Worm (Caenorhabditis elegans) whole organism, L3 larva: Measurements from ENCODE around the gene rpc-2.

ENCODE experiments used
- R02D3.7 ChIP-seq: fragments of 150-350 bp; optimal IDR thresholded peaks from 2 replicates; lab custom pipeline; 2014; ENCODE audit warnings: missing biosample characterization, missing genetic modification characterization
- ZK546.5 ChIP-seq: sonication (generic microtip); optimal IDR thresholded peaks from 2 replicates; lab custom pipeline; 2017; ENCODE audit warnings: missing biosample characterization, missing genetic modification characterization
- aly-2 ChIP-seq: fragments of 150-350 bp; optimal IDR thresholded peaks from 2 replicates; lab custom pipeline; 2014; ENCODE audit warnings: missing biosample characterization, missing genetic modification characterization
- ceh-16 ChIP-seq: sonication (generic microtip); optimal IDR thresholded peaks from 2 replicates; lab custom pipeline; 2017; ENCODE audit warnings: missing biosample characterization, missing genetic modification characterization
- ceh-28 ChIP-seq: fragments of 150-350 bp; optimal IDR thresholded peaks from 2 replicates; lab custom pipeline; 2014; ENCODE audit warnings: missing biosample characterization, missing genetic modification reagents, missing genetic modification characterization
- ceh-82 ChIP-seq: fragments of 150-350 bp; optimal IDR thresholded peaks from 2 replicates; lab custom pipeline; 2014; ENCODE audit warnings: missing biosample characterization, missing genetic modification characterization
- ceh-9 ChIP-seq: sonication (generic microtip); optimal IDR thresholded peaks from 2 replicates; lab custom pipeline; 2018; ENCODE audit warnings: missing biosample characterization, missing genetic modification characterization
- daf-12 ChIP-seq: fragments of 150-350 bp; optimal IDR thresholded peaks from 2 replicates; lab custom pipeline; 2014; ENCODE audit warnings: missing biosample characterization, missing genetic modification reagents, missing genetic modification characterization
- elt-3 ChIP-seq, 3 experiments: fragments of 150-350 bp in 1 of 3; sonication (generic microtip) in 2 of 3; optimal IDR thresholded peaks; 2 replicates in 2 of 3; 4 replicates in 1 of 3; lab custom pipeline; 2014 to 2017; ENCODE audit warnings: missing biosample characterization in 3 of 3, missing genetic modification characterization in 3 of 3
- eor-1 ChIP-seq, 2 experiments: fragments of 150-350 bp; optimal IDR thresholded peaks; 2 replicates each; lab custom pipeline; 2014 to 2018; ENCODE audit warnings: missing biosample characterization in 2 of 2, missing genetic modification characterization in 2 of 2
- fkh-10 ChIP-seq: sonication (generic microtip); optimal IDR thresholded peaks from 2 replicates; lab custom pipeline; 2017; ENCODE audit warnings: missing biosample characterization, missing genetic modification reagents, missing genetic modification characterization
- fkh-2 ChIP-seq: fragments of 150-350 bp; optimal IDR thresholded peaks from 2 replicates; lab custom pipeline; 2014; ENCODE audit warnings: missing biosample characterization, missing genetic modification reagents, missing genetic modification characterization
- hmg-11 ChIP-seq: sonication (generic microtip); optimal IDR thresholded peaks from 2 replicates; lab custom pipeline; 2016; ENCODE audit warnings: missing genetic modification characterization, missing compliant biosample characterization
- jun-1 ChIP-seq: fragments of 150-350 bp; optimal IDR thresholded peaks from 2 replicates; lab custom pipeline; 2014; ENCODE audit warnings: missing biosample characterization, missing genetic modification reagents, missing genetic modification characterization
- lin-15B ChIP-seq: fragments of 150-350 bp; optimal IDR thresholded peaks from 2 replicates; lab custom pipeline; 2014; ENCODE audit warnings: missing biosample characterization, missing genetic modification characterization
- lin-39 ChIP-seq: fragments of 150-350 bp; optimal IDR thresholded peaks from 2 replicates; lab custom pipeline; 2018; ENCODE audit warnings: missing biosample characterization, missing genetic modification reagents, missing genetic modification characterization
- mdl-1 ChIP-seq: fragments of 150-350 bp; optimal IDR thresholded peaks from 2 replicates; lab custom pipeline; 2014; ENCODE audit warnings: missing biosample characterization, missing genetic modification characterization
- nfya-1 ChIP-seq: sonication (generic microtip); optimal IDR thresholded peaks from 2 replicates; lab custom pipeline; 2017; ENCODE audit warnings: missing genetic modification characterization, mild to moderate bottlenecking, missing compliant biosample characterization, antibody characterized with exemption, moderate library complexity; ENCODE audit not compliant: insufficient read depth
- nhr-11 ChIP-seq: fragments of 150-350 bp; optimal IDR thresholded peaks from 2 replicates; lab custom pipeline; 2014; ENCODE audit warnings: missing biosample characterization, missing genetic modification characterization
- nhr-12 ChIP-seq: fragments of 150-350 bp; optimal IDR thresholded peaks from 2 replicates; lab custom pipeline; 2014; ENCODE audit warnings: missing biosample characterization, missing genetic modification characterization
- nhr-25 ChIP-seq: sonication (generic microtip); optimal IDR thresholded peaks from 2 replicates; lab custom pipeline; 2017; ENCODE audit warnings: missing biosample characterization, missing genetic modification characterization
- nhr-28 ChIP-seq: fragments of 150-350 bp; optimal IDR thresholded peaks from 2 replicates; lab custom pipeline; 2014; ENCODE audit warnings: missing biosample characterization, missing genetic modification characterization
- nhr-43 ChIP-seq: sonication (generic microtip); optimal IDR thresholded peaks from 2 replicates; lab custom pipeline; 2016; ENCODE audit warnings: mild to moderate bottlenecking, missing genetic modification characterization, missing compliant biosample characterization; ENCODE audit not compliant: poor library complexity, severe bottlenecking
- nhr-67 ChIP-seq: fragments of 150-350 bp; optimal IDR thresholded peaks from 2 replicates; lab custom pipeline; 2014; ENCODE audit warnings: missing biosample characterization, missing genetic modification characterization
- nhr-77 ChIP-seq: fragments of 150-350 bp; optimal IDR thresholded peaks from 2 replicates; lab custom pipeline; 2014; ENCODE audit warnings: missing biosample characterization, missing genetic modification characterization
- pha-4 ChIP-seq: fragments of 150-350 bp; optimal IDR thresholded peaks from 2 replicates; lab custom pipeline; 2014; ENCODE audit warnings: missing biosample characterization, missing genetic modification reagents, missing genetic modification characterization
- sea-2 ChIP-seq: fragments of 150-350 bp; sonication (generic microtip); optimal IDR thresholded peaks from 4 replicates; lab custom pipeline; 2014; ENCODE audit warnings: missing biosample characterization, missing genetic modification reagents, missing genetic modification characterization
- skn-1 ChIP-seq: fragments of 150-350 bp; optimal IDR thresholded peaks from 2 replicates; lab custom pipeline; 2014; ENCODE audit warnings: missing biosample characterization, missing genetic modification characterization
- snpc-4 ChIP-seq: fragments of 150-350 bp; optimal IDR thresholded peaks from 2 replicates; lab custom pipeline; 2014; ENCODE audit warnings: missing biosample characterization, missing genetic modification characterization
- tbx-2 ChIP-seq: sonication (generic microtip); optimal IDR thresholded peaks from 2 replicates; lab custom pipeline; 2016; ENCODE audit warnings: mild to moderate bottlenecking, missing genetic modification characterization, missing compliant biosample characterization
- unc-39 ChIP-seq: sonication (generic microtip); optimal IDR thresholded peaks from 4 replicates; lab custom pipeline; 2017; ENCODE audit warnings: missing biosample characterization, missing genetic modification characterization
- zag-1 ChIP-seq: fragments of 150-350 bp; optimal IDR thresholded peaks from 2 replicates; lab custom pipeline; 2014; ENCODE audit warnings: missing biosample characterization, missing genetic modification characterization
- ztf-4 ChIP-seq: fragments of 150-350 bp; optimal IDR thresholded peaks from 2 replicates; lab custom pipeline; 2014; ENCODE audit warnings: missing biosample characterization, missing genetic modification characterization

The rpc-2 gene

ce11 chrIII:5572806-5573205 is 15.6 kb downstream of the rpc-2 start:
- TF ChIP-seq nhr-43 (tag; lab: Kevin White, UChicago) (no peak), mdl-1 (tag; lab: Kevin White, UChicago) (no peak), nfya-1 (tag; lab: Kevin White, UChicago) (peak; percentile 16), unc-39 (no peak)

ce11 chrIII:5573694-5574093 is 16.5 kb downstream of the rpc-2 start, which contains the start of gene molo-1:
Gene molo-1 (plus strand): TSS chrIII:5573994.
- TF ChIP-seq lin-15B (no peak), mdl-1 (tag; lab: Kevin White, UChicago) (no peak), ZK546.5 (no peak), unc-39 (no peak), sea-2 (no peak), elt-3 (tag; optimal IDR thresholded peaks at IDR 0.05; lab: Kevin White, UChicago) (no peak), ceh-28 (tag; lab: Kevin White, UChicago) (no peak), nhr-28 (no peak), zag-1 (tag; lab: Kevin White, UChicago) (no peak), ceh-16 (no peak), jun-1 (tag; lab: Kevin White, UChicago) (no peak), ztf-4 (tag; lab: Kevin White, UChicago) (no peak)

ce11 chrIII:5581049-5581448 is 23.9 kb downstream of the rpc-2 start, which contains the start of gene F56D2.5:
Gene F56D2.5 (minus strand): TSS chrIII:5581419.
- TF ChIP-seq ceh-28 (tag; lab: Kevin White, UChicago) (peak; percentile 69), nhr-11 (tag; lab: Kevin White, UChicago) (no peak), mdl-1 (tag; lab: Kevin White, UChicago) (no peak)

ce11 chrIII:5582766-5583165 is 25.6 kb downstream of the rpc-2 start, which contains the start of the genes F56D2.8 and uev-2:
Gene F56D2.8 (minus strand): TSS chrIII:5582866.
Gene uev-2 (plus strand): TSS chrIII:5583125.
- no peak for TF ChIP-seq nhr-67 (tag; lab: Kevin White, UChicago)
- no peak for TF ChIP-seq nhr-43 (tag; lab: Kevin White, UChicago)
- no peak for TF ChIP-seq lin-39
- TF ChIP-seq lin-15B = no peak
- no peak for TF ChIP-seq fkh-2 (tag; lab: Kevin White, UChicago)
- no peak for TF ChIP-seq fkh-10 (GFP tag; lab: Kevin White, UChicago)

ce11 chrIII:5584647-5585046 is 27.5 kb downstream of the rpc-2 start, which contains the start of gene F56D2.3:
Gene F56D2.3 (plus strand): TSS chrIII:5584947.
- TF ChIP-seq jun-1 (tag; lab: Kevin White, UChicago) (no peak), nhr-12 (no peak), tbx-2 (tag; lab: Kevin White, UChicago) (no peak), sea-2 (no peak), pha-4 (tag; lab: Kevin White, UChicago) (peak; percentile 2), ceh-82 (no peak), unc-39 (no peak), skn-1 (tag; lab: Kevin White, UChicago) (no peak)

- TF ChIP-seq ZK546.5 (no peak), nfya-1 (tag; lab: Kevin White, UChicago) (no peak), ceh-9 (tag; lab: Kevin White, UChicago) (no peak), sea-2 (no peak), nhr-25 (no peak), nhr-77 (tag; lab: Kevin White, UChicago) (no peak), eor-1 (tag; optimal IDR thresholded peaks at IDR 0.05; lab: Kevin White, UChicago) (no peak), hmg-11 (tag; lab: Kevin White, UChicago) (no peak), R02D3.7 (no peak), daf-12 (no peak), unc-39 (no peak), snpc-4 (no peak), aly-2 (tag; lab: Kevin White, UChicago) (no peak)
Observed at ce11 chrIII:5585711-5586110, 28.5 kb downstream of the rpc-2 start.
